Worm (Caenorhabditis elegans) whole organism, young adult: Measurements from ENCODE around the gene str-182.

Source experiments
- B0019.2 ChIP-seq: fragments of 200-800 bp; sonication (Bioruptor generic); conservative IDR thresholded peaks from 2 replicates; pipeline ENCODE4 v1.3.6; 2022; ENCODE audit warnings: missing genetic modification reagents, missing genetic modification characterization, missing compliant biosample characterization
- B0261.1 ChIP-seq: sonication (generic microtip); optimal IDR thresholded peaks from 2 replicates; lab custom pipeline; 2016; ENCODE audit warnings: mild to moderate bottlenecking, missing genetic modification characterization, moderate library complexity, missing compliant biosample characterization
- F57A8.1 ChIP-seq: fragments of 200-800 bp; sonication (Bioruptor generic); optimal IDR thresholded peaks from 2 replicates; lab custom pipeline; 2018; ENCODE audit warnings: mild to moderate bottlenecking, missing genetic modification characterization, moderate library complexity, missing compliant biosample characterization
- T07F8.4 ChIP-seq: sonication (generic microtip); optimal IDR thresholded peaks from 2 replicates; lab custom pipeline; 2016; ENCODE audit warnings: mild to moderate bottlenecking, missing genetic modification characterization, moderate library complexity, missing compliant biosample characterization
- ZK185.1 ChIP-seq: sonication (generic microtip); optimal IDR thresholded peaks from 2 replicates; lab custom pipeline; 2016; ENCODE audit warnings: mild to moderate bottlenecking, missing genetic modification characterization, missing compliant biosample characterization; ENCODE audit not compliant: poor library complexity, severe bottlenecking
- ama-1 ChIP-seq, 3 experiments: fragments of 150-350 bp in 1 of 3; sonication (generic microtip) in 2 of 3; optimal IDR thresholded peaks; 2 replicates each; lab custom pipeline; 2014 to 2018; ENCODE audit warnings: missing biosample characterization in 2 of 3, missing genetic modification characterization in 2 of 3, missing genetic modification reagents in 2 of 3
- attf-3 ChIP-seq: fragments of 200-800 bp; sonication (Bioruptor generic); conservative IDR thresholded peaks from 2 replicates; pipeline ENCODE4 v1.3.6; 2022; ENCODE audit warnings: missing genetic modification reagents, missing genetic modification characterization, missing compliant biosample characterization
- attf-6 ChIP-seq: fragments of 200-800 bp; sonication (Bioruptor generic); IDR thresholded peaks from 2 replicates; pipeline ENCODE4 v1.3.6; 2022; ENCODE audit warnings: missing genetic modification reagents, missing genetic modification characterization, missing compliant biosample characterization
- bed-1 ChIP-seq: fragments of 200-800 bp; sonication (Bioruptor generic); IDR thresholded peaks from 2 replicates; pipeline ENCODE4 v1.3.6; 2022; ENCODE audit warnings: missing genetic modification reagents, missing genetic modification characterization, missing compliant biosample characterization
- ceh-58 ChIP-seq: fragments of 200-800 bp; sonication (Bioruptor generic); IDR thresholded peaks from 2 replicates; pipeline ENCODE4 v1.3.6; 2022; ENCODE audit warnings: missing genetic modification characterization, missing compliant biosample characterization
- ceh-79 ChIP-seq: sonication (generic microtip); optimal IDR thresholded peaks from 2 replicates; lab custom pipeline; 2017; ENCODE audit warnings: mild to moderate bottlenecking, missing genetic modification characterization, missing compliant biosample characterization
- chd-7 ChIP-seq: sonication (generic microtip); optimal IDR thresholded peaks from 2 replicates; lab custom pipeline; 2016; ENCODE audit warnings: mild to moderate bottlenecking, missing genetic modification characterization, moderate library complexity, missing compliant biosample characterization
- dpl-1 ChIP-seq: fragments of 150-350 bp; optimal IDR thresholded peaks from 2 replicates; lab custom pipeline; 2014; ENCODE audit warnings: missing biosample characterization, missing genetic modification reagents, missing genetic modification characterization
- ekl-4 ChIP-seq: fragments of 200-800 bp; sonication (Bioruptor generic); IDR thresholded peaks from 2 replicates; pipeline ENCODE4 v1.3.6; 2022; ENCODE audit warnings: missing genetic modification reagents, missing genetic modification characterization, missing compliant biosample characterization
- hmg-1.2 ChIP-seq: fragments of 200-800 bp; sonication (Bioruptor generic); IDR thresholded peaks from 2 replicates; pipeline ENCODE4 v1.3.6; 2022; ENCODE audit warnings: missing genetic modification reagents, missing genetic modification characterization, missing compliant biosample characterization
- hmg-20 ChIP-seq: fragments of 200-800 bp; sonication (Bioruptor generic); IDR thresholded peaks from 2 replicates; pipeline ENCODE4 v1.3.6; 2022; ENCODE audit warnings: missing genetic modification reagents, missing genetic modification characterization, missing compliant biosample characterization
- lag-1 ChIP-seq: fragments of 200-800 bp; sonication (Bioruptor generic); IDR thresholded peaks from 2 replicates; pipeline ENCODE4 v1.3.6; 2022; ENCODE audit warnings: missing genetic modification reagents, missing genetic modification characterization, missing compliant biosample characterization
- let-607 ChIP-seq, 2 experiments: fragments of 200-800 bp in 1 of 2; sonication (Bioruptor generic) in 1 of 2; sonication (generic microtip) in 1 of 2; optimal IDR thresholded peaks; 2 replicates each; lab custom pipeline; 2016 to 2018; ENCODE audit warnings: mild to moderate bottlenecking in 2 of 2, missing compliant biosample characterization in 2 of 2, missing genetic modification characterization in 2 of 2, moderate library complexity in 2 of 2, missing genotype in 1 of 2
- lin-26 ChIP-seq: fragments of 200-800 bp; sonication (Bioruptor generic); IDR thresholded peaks from 2 replicates; pipeline ENCODE4 v1.3.6; 2022; ENCODE audit warnings: missing genetic modification reagents, missing genetic modification characterization, missing compliant biosample characterization
- lin-40 ChIP-seq: sonication (generic microtip); optimal IDR thresholded peaks from 2 replicates; lab custom pipeline; 2016; ENCODE audit warnings: missing genetic modification characterization, mild to moderate bottlenecking, missing compliant biosample characterization, missing genotype, missing genetic modification reagents
- mcd-1 ChIP-seq: fragments of 200-800 bp; sonication (Bioruptor generic); IDR thresholded peaks from 2 replicates; pipeline ENCODE4 v1.3.6; 2022; ENCODE audit warnings: missing genetic modification reagents, missing genetic modification characterization, missing compliant biosample characterization
- mxl-1 ChIP-seq: sonication (generic microtip); optimal IDR thresholded peaks from 2 replicates; lab custom pipeline; 2016; ENCODE audit warnings: missing genetic modification characterization, missing compliant biosample characterization
- nfyb-1 ChIP-seq: fragments of 200-800 bp; sonication (Bioruptor generic); IDR thresholded peaks from 2 replicates; pipeline ENCODE4 v1.3.6; 2022; ENCODE audit warnings: missing genetic modification reagents, missing genetic modification characterization, missing compliant biosample characterization
- nhr-80 ChIP-seq: sonication (generic microtip); optimal IDR thresholded peaks from 2 replicates; lab custom pipeline; 2016; ENCODE audit warnings: missing genetic modification characterization, missing compliant biosample characterization
- pbrm-1 ChIP-seq: fragments of 200-800 bp; sonication (Bioruptor generic); IDR thresholded peaks from 2 replicates; pipeline ENCODE4 v1.3.6; 2022; ENCODE audit warnings: missing genetic modification reagents, missing genetic modification characterization, missing compliant biosample characterization
- rcor-1 ChIP-seq: fragments of 200-800 bp; sonication (Bioruptor generic); IDR thresholded peaks from 2 replicates; pipeline ENCODE4 v1.3.6; 2022; ENCODE audit warnings: missing genetic modification reagents, missing genetic modification characterization, missing compliant biosample characterization
- sdz-38 ChIP-seq: sonication (generic microtip); optimal IDR thresholded peaks from 2 replicates; lab custom pipeline; 2016; ENCODE audit warnings: missing genotype, missing genetic modification characterization, missing compliant biosample characterization
- snpc-1.3 ChIP-seq: sonication (generic microtip); optimal IDR thresholded peaks from 2 replicates; lab custom pipeline; 2017; ENCODE audit warnings: missing genetic modification characterization, mild to moderate bottlenecking, missing compliant biosample characterization, antibody characterized with exemption, moderate library complexity, missing genotype, missing genetic modification reagents; ENCODE audit not compliant: insufficient read depth
- tlf-1 ChIP-seq: fragments of 200-800 bp; sonication (Bioruptor generic); optimal IDR thresholded peaks from 2 replicates; lab custom pipeline; 2018; ENCODE audit warnings: mild to moderate bottlenecking, missing genetic modification characterization, missing compliant biosample characterization
- unc-62 ChIP-seq: fragments of 150-350 bp; optimal IDR thresholded peaks from 2 replicates; lab custom pipeline; 2014; ENCODE audit warnings: missing biosample characterization, missing genetic modification reagents, missing genetic modification characterization
- xnd-1 ChIP-seq: sonication (generic microtip); optimal IDR thresholded peaks from 2 replicates; lab custom pipeline; 2016; ENCODE audit warnings: missing genotype, missing genetic modification reagents, missing genetic modification characterization, missing compliant biosample characterization
- ztf-6 ChIP-seq: fragments of 200-800 bp; sonication (Bioruptor generic); IDR thresholded peaks from 2 replicates; pipeline ENCODE4 v1.3.6; 2022; ENCODE audit warnings: missing genetic modification reagents, missing genetic modification characterization, missing compliant biosample characterization

str-182 gene

ce11 chrV:10233330-10233729 lies at the start of gene str-182:
TSS of gene str-182 (minus strand) at chrV:10233430.
- TF ChIP-seq ceh-79 = no peak
- TF ChIP-seq ztf-6 (GFP tag; lab: Robert Waterston, UW) = no peak
- TF ChIP-seq lag-1 (GFP tag; lab: Robert Waterston, UW) = no peak
- TF ChIP-seq B0019.2 (GFP tag; lab: Robert Waterston, UW) = no peak
- TF ChIP-seq tlf-1 = no peak
- no peak for TF ChIP-seq pbrm-1 (GFP tag; lab: Robert Waterston, UW)
- no peak for TF ChIP-seq F57A8.1 (GFP tag; lab: Kevin White, UChicago)
- no peak for TF ChIP-seq ama-1 (optimal IDR thresholded peaks at IDR 0.05; lab: Kevin White, UChicago)
- TF ChIP-seq ama-1 (GFP tag; optimal IDR thresholded peaks at IDR 0.05; lab: Kevin White, UChicago) = no peak
- TF ChIP-seq hmg-20 = no peak
- no peak for TF ChIP-seq bed-1
- TF ChIP-seq attf-6 (GFP tag; lab: Robert Waterston, UW) = no peak
- TF ChIP-seq mcd-1 (GFP tag; lab: Robert Waterston, UW) = no peak
- TF ChIP-seq dpl-1 (GFP tag; lab: Kevin White, UChicago) = no peak
- TF ChIP-seq lin-40 = no peak
- no peak for TF ChIP-seq attf-3
- TF ChIP-seq T07F8.4 (tag; lab: Kevin White, UChicago) = no peak
- no peak for TF ChIP-seq B0261.1 (tag; lab: Kevin White, UChicago)
- TF ChIP-seq let-607 (tag; optimal IDR thresholded peaks at IDR 0.05; lab: Kevin White, UChicago) = no peak
- no peak for TF ChIP-seq ceh-58 (GFP tag; lab: Robert Waterston, UW)
- TF ChIP-seq lin-26 (GFP tag; lab: Robert Waterston, UW) = no peak
- TF ChIP-seq, all 124 proteins: peak for 0

- TF ChIP-seq unc-62 = peak; percentile 12
- peak; percentile 82 for TF ChIP-seq nhr-80 (tag; lab: Kevin White, UChicago)
- no peak for TF ChIP-seq mxl-1 (tag; lab: Kevin White, UChicago)
These were observed 48.1 kb upstream of the str-182 start, which contains the start of gene lys-2 for ce11 chrV:10281374-10281773. TSS of gene lys-2 (minus strand) at chrV:10281474.

DNA sequence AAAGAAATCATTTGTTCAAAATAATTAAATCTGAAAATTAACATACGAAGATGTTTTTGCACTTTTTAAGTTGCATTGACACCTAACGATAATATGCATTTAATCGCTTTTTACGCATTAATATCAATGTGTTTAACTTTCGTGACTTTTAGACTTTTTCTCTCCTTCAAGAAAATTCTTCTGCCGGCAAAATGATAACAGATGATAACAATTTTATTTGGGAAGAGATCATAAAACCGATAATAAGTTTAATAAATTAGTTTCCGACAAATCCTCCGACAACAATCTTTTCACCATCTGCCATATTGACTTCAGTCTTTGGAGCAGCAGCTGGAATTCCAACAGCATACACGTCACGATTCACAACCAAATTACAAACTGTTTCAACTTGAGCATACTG lies 46.9 kb upstream of the str-182 start:
- no peak for TF ChIP-seq unc-62
- no peak for TF ChIP-seq chd-7 (tag; lab: Kevin White, UChicago)
- peak; percentile 43 for TF ChIP-seq nhr-80 (tag; lab: Kevin White, UChicago)
- TF ChIP-seq xnd-1 (tag; lab: Kevin White, UChicago) = no peak
- TF ChIP-seq rcor-1 (GFP tag; lab: Robert Waterston, UW) = no peak
- no peak for TF ChIP-seq nfyb-1 (GFP tag; lab: Robert Waterston, UW)
- no peak for TF ChIP-seq hmg-1.2 (GFP tag; lab: Robert Waterston, UW)
- TF ChIP-seq ekl-4 = no peak

- TF ChIP-seq ZK185.1 (peak; percentile 13), tlf-1 (no peak), nhr-80 (tag; lab: Kevin White, UChicago) (peak; percentile 70)
These were observed 44.3 kb upstream of the str-182 start, which contains the start of gene lys-1 for ce11 chrV:10277579-10277978. TSS of gene lys-1 (plus strand) at chrV:10277904.

ce11 chrV:10276038-10276437 lies 42.8 kb upstream of the str-182 start:
- TF ChIP-seq sdz-38 (tag; lab: Kevin White, UChicago) (no peak), snpc-1.3 (tag; lab: Kevin White, UChicago) (no peak), xnd-1 (tag; lab: Kevin White, UChicago) (no peak)
- TF ChIP-seq, all 124 proteins: peak for 0
